Fruit fly (Drosophila melanogaster) whole organism, embryonic: ENCODE results near the gene CG14043.

ENCODE experiments used
- CG10147 ChIP-seq: fragments of 200-800 bp; sonication (Bioruptor generic); optimal IDR thresholded peaks from 2 replicates; lab custom pipeline; 2019; ENCODE audit warnings: missing biosample characterization, mild to moderate bottlenecking, missing genetic modification characterization, moderate library complexity
- CG10267 ChIP-seq: fragments of 200-800 bp; sonication (Bioruptor generic); optimal IDR thresholded peaks from 2 replicates; lab custom pipeline; 2018; ENCODE audit warnings: missing biosample characterization, mild to moderate bottlenecking, missing genetic modification characterization, moderate library complexity
- CG11247 ChIP-seq: fragments of 200-800 bp; sonication (Bioruptor generic); IDR thresholded peaks from 2 replicates; pipeline ENCODE4 v1.3.6; 2022; ENCODE audit warnings: missing biosample characterization, missing genetic modification characterization
- CG11560 ChIP-seq: fragments of 200-800 bp; sonication (Bioruptor generic); IDR thresholded peaks from 3 replicates; pipeline ENCODE4 v1.3.6; 2022; ENCODE audit warnings: missing biosample characterization, missing genetic modification characterization
- CG1647 ChIP-seq: fragments of 200-800 bp; sonication (Bioruptor generic); optimal IDR thresholded peaks from 3 replicates; lab custom pipeline; 2016; ENCODE audit warnings: missing biosample characterization, missing genetic modification characterization
- CG17361 ChIP-seq: fragments of 200-800 bp; sonication (Bioruptor generic); IDR thresholded peaks from 3 replicates; pipeline ENCODE4 v1.3.6; 2022; ENCODE audit warnings: missing biosample characterization, missing genetic modification characterization
- CG17802 ChIP-seq: fragments of 200-800 bp; sonication (Bioruptor generic); optimal IDR thresholded peaks from 2 replicates; lab custom pipeline; 2018; ENCODE audit warnings: missing biosample characterization, mild to moderate bottlenecking, missing genetic modification characterization, moderate library complexity
- CG17829 ChIP-seq: fragments of 200-800 bp; optimal IDR thresholded peaks from 2 replicates; lab custom pipeline; 2019; ENCODE audit warnings: missing biosample characterization, mild to moderate bottlenecking, missing genetic modification characterization, moderate library complexity
- CG1832 ChIP-seq: fragments of 200-800 bp; sonication (Bioruptor generic); optimal IDR thresholded peaks from 2 replicates; lab custom pipeline; 2017; ENCODE audit warnings: missing biosample characterization, mild to moderate bottlenecking, missing genetic modification characterization, inconsistent platforms
- CG2116 ChIP-seq: fragments of 200-800 bp; sonication (Bioruptor generic); optimal IDR thresholded peaks from 3 replicates; lab custom pipeline; 2018; ENCODE audit warnings: missing biosample characterization, mild to moderate bottlenecking, missing genetic modification characterization
- CG2120 ChIP-seq: fragments of 200-800 bp; sonication (Bioruptor generic); optimal IDR thresholded peaks from 3 replicates; lab custom pipeline; 2016; ENCODE audit warnings: missing biosample characterization, missing genetic modification characterization
- CG2712 ChIP-seq: fragments of 200-800 bp; optimal IDR thresholded peaks from 3 replicates; lab custom pipeline; 2019; ENCODE audit warnings: missing biosample characterization, mild to moderate bottlenecking, missing genetic modification characterization, moderate library complexity
- CG3163 ChIP-seq: fragments of 200-800 bp; sonication (Bioruptor generic); optimal IDR thresholded peaks from 3 replicates; lab custom pipeline; 2016; ENCODE audit warnings: missing biosample characterization, missing genetic modification characterization
- CG3281 ChIP-seq: fragments of 200-800 bp; sonication (Bioruptor generic); optimal IDR thresholded peaks from 3 replicates; lab custom pipeline; 2017; ENCODE audit warnings: missing biosample characterization, mild to moderate bottlenecking, missing genetic modification characterization
- CG5953 ChIP-seq: fragments of 200-800 bp; sonication (Bioruptor generic); IDR thresholded peaks from 2 replicates; pipeline ENCODE4 v1.3.6; 2022; ENCODE audit warnings: missing biosample characterization, missing genetic modification characterization
- CG6813 ChIP-seq: fragments of 200-800 bp; sonication (Bioruptor generic); optimal IDR thresholded peaks from 2 replicates; lab custom pipeline; 2017; ENCODE audit warnings: missing biosample characterization, missing genetic modification characterization, mild to moderate bottlenecking, moderate library complexity, missing genetic modification reagents
- CG8290 ChIP-seq, 3 experiments: fragments of 200-800 bp; sonication (Bioruptor generic); optimal IDR thresholded peaks; 2 replicates each; lab custom pipeline; 2016 to 2019; ENCODE audit warnings: missing biosample characterization in 3 of 3, missing genetic modification characterization in 3 of 3, mild to moderate bottlenecking in 2 of 3, moderate library complexity in 1 of 3
- CG9727 ChIP-seq: fragments of 200-800 bp; sonication (Bioruptor generic); optimal IDR thresholded peaks from 3 replicates; lab custom pipeline; 2017; ENCODE audit warnings: missing biosample characterization, mild to moderate bottlenecking, missing genetic modification characterization
- CG9876 ChIP-seq: fragments of 200-800 bp; sonication (Bioruptor generic); optimal IDR thresholded peaks from 2 replicates; lab custom pipeline; 2016; ENCODE audit warnings: missing biosample characterization, missing genetic modification characterization
- CoRest ChIP-seq: fragments of 200-800 bp; sonication (Bioruptor generic); optimal IDR thresholded peaks from 3 replicates; lab custom pipeline; 2018; ENCODE audit warnings: missing biosample characterization, mild to moderate bottlenecking, missing genetic modification characterization, moderate library complexity
- D19B ChIP-seq: fragments of 200-800 bp; sonication (Bioruptor generic); optimal IDR thresholded peaks from 2 replicates; lab custom pipeline; 2017; ENCODE audit warnings: missing biosample characterization, mild to moderate bottlenecking, missing genetic modification characterization
- Dbx ChIP-seq: fragments of 200-800 bp; sonication (Bioruptor generic); IDR thresholded peaks from 3 replicates; pipeline ENCODE4 v1.3.6; 2022; ENCODE audit warnings: missing biosample characterization, missing genetic modification characterization
- Dek ChIP-seq: fragments of 200-800 bp; sonication (Bioruptor generic); optimal IDR thresholded peaks from 3 replicates; lab custom pipeline; 2019; ENCODE audit warnings: missing biosample characterization, mild to moderate bottlenecking, missing genetic modification characterization, moderate library complexity
- HLH3B ChIP-seq: fragments of 200-800 bp; sonication (Bioruptor generic); IDR thresholded peaks from 2 replicates; pipeline ENCODE4 v1.3.6; 2022; ENCODE audit warnings: missing biosample characterization, missing genetic modification characterization
- HmgD ChIP-seq: fragments of 200-800 bp; sonication (Bioruptor generic); optimal IDR thresholded peaks from 3 replicates; lab custom pipeline; 2016; ENCODE audit warnings: missing biosample characterization, missing genetic modification characterization
- Lim3 ChIP-seq: fragments of 200-800 bp; sonication (Bioruptor generic); IDR thresholded peaks from 2 replicates; pipeline ENCODE4 v1.3.6; 2022; ENCODE audit warnings: missing biosample characterization, missing genetic modification characterization
- Myb ChIP-seq: fragments of 200-800 bp; sonication (Bioruptor generic); optimal IDR thresholded peaks from 2 replicates; lab custom pipeline; 2016; ENCODE audit warnings: missing biosample characterization, missing genetic modification characterization
- Nf-YC ChIP-seq: fragments of 200-800 bp; optimal IDR thresholded peaks from 3 replicates; lab custom pipeline; 2019; ENCODE audit warnings: missing biosample characterization, mild to moderate bottlenecking, missing genetic modification characterization, moderate library complexity
- Ptx1 ChIP-seq: fragments of 200-800 bp; sonication (Bioruptor generic); IDR thresholded peaks from 2 replicates; pipeline ENCODE4 v1.3.6; 2022; ENCODE audit warnings: missing biosample characterization, missing genetic modification characterization
- Scr ChIP-seq: fragments of 200-800 bp; sonication (Bioruptor generic); IDR thresholded peaks from 2 replicates; pipeline ENCODE4 v1.3.6; 2022; ENCODE audit warnings: missing biosample characterization, missing genetic modification characterization; ENCODE audit not compliant: partially characterized antibody
- Sin3A ChIP-seq: fragments of >200 bp; optimal IDR thresholded peaks from 2 replicates; lab custom pipeline; 2018
- Spps ChIP-seq: fragments of 200-800 bp; sonication (Bioruptor generic); optimal IDR thresholded peaks from 2 replicates; lab custom pipeline; 2018; ENCODE audit warnings: missing biosample characterization, mild to moderate bottlenecking, missing genetic modification characterization
- crp ChIP-seq, 2 experiments: fragments of 200-800 bp; sonication (Bioruptor generic); optimal IDR thresholded peaks; 2 replicates in 1 of 2; 3 replicates in 1 of 2; lab custom pipeline; 2017; ENCODE audit warnings: missing biosample characterization in 2 of 2, missing genetic modification characterization in 2 of 2, mild to moderate bottlenecking in 1 of 2, moderate library complexity in 1 of 2
- gcm2 ChIP-seq: fragments of 200-800 bp; sonication (Bioruptor generic); optimal IDR thresholded peaks from 2 replicates; lab custom pipeline; 2016; ENCODE audit warnings: missing biosample characterization, missing genetic modification characterization
- gfzf ChIP-seq: fragments of 200-800 bp; sonication (Bioruptor generic); optimal IDR thresholded peaks from 2 replicates; lab custom pipeline; 2016; ENCODE audit warnings: missing biosample characterization, mild to moderate bottlenecking, missing genetic modification characterization, moderate library complexity
- grau ChIP-seq: fragments of 200-800 bp; optimal IDR thresholded peaks from 3 replicates; lab custom pipeline; 2019; ENCODE audit warnings: missing biosample characterization, mild to moderate bottlenecking, missing genetic modification characterization, moderate library complexity
- gro ChIP-seq: fragments of 200-800 bp; sonication (Bioruptor generic); optimal IDR thresholded peaks from 2 replicates; lab custom pipeline; 2016; ENCODE audit warnings: missing biosample characterization, missing genetic modification characterization
- her ChIP-seq: fragments of 200-800 bp; sonication (Bioruptor generic); optimal IDR thresholded peaks from 2 replicates; lab custom pipeline; 2016; ENCODE audit warnings: missing biosample characterization, missing genetic modification characterization
- insv ChIP-seq, 2 experiments: fragments of 200-800 bp; sonication (Bioruptor generic); optimal IDR thresholded peaks; 3 replicates each; lab custom pipeline; 2016 to 2018; ENCODE audit warnings: missing biosample characterization in 2 of 2, missing genetic modification characterization in 2 of 2
- jumu ChIP-seq: fragments of 200-800 bp; sonication (Bioruptor generic); optimal IDR thresholded peaks from 3 replicates; lab custom pipeline; 2016; ENCODE audit warnings: missing biosample characterization, missing genetic modification characterization
- lov ChIP-seq, 2 experiments: fragments of 200-800 bp in 1 of 2; fragments of >200 bp in 1 of 2; sonication (Bioruptor generic) in 1 of 2; IDR thresholded peaks in 1 of 2; optimal IDR thresholded peaks in 1 of 2; 2 replicates in 1 of 2; 3 replicates in 1 of 2; pipeline versions ENCODE4 v1.3.6 to Lab custom; 2017 to 2022; ENCODE audit warnings: missing biosample characterization in 1 of 2, missing genetic modification characterization in 1 of 2
- mam ChIP-seq: fragments of 200-800 bp; sonication (Bioruptor generic); optimal IDR thresholded peaks from 3 replicates; lab custom pipeline; 2016; ENCODE audit warnings: missing biosample characterization, missing genetic modification characterization
- nau ChIP-seq: fragments of 200-800 bp; sonication (Bioruptor generic); optimal IDR thresholded peaks from 3 replicates; lab custom pipeline; 2017; ENCODE audit warnings: missing biosample characterization, mild to moderate bottlenecking, missing genetic modification characterization, missing genetic modification reagents
- pho ChIP-seq: fragments of 200-800 bp; sonication (Bioruptor generic); optimal IDR thresholded peaks from 2 replicates; lab custom pipeline; 2016; ENCODE audit warnings: missing biosample characterization, missing genetic modification characterization
- row ChIP-seq: fragments of 200-800 bp; sonication (Bioruptor generic); IDR thresholded peaks from 3 replicates; pipeline ENCODE4 v1.3.6; 2022; ENCODE audit warnings: missing biosample characterization, missing genetic modification characterization
- slbo ChIP-seq: fragments of 200-800 bp; sonication (Bioruptor generic); IDR thresholded peaks from 2 replicates; pipeline ENCODE4 v1.3.6; 2022; ENCODE audit warnings: missing biosample characterization, missing genetic modification characterization
- slou ChIP-seq: fragments of 200-800 bp; sonication (Bioruptor generic); optimal IDR thresholded peaks from 3 replicates; lab custom pipeline; 2016; ENCODE audit warnings: missing biosample characterization, missing genetic modification characterization
- tin ChIP-seq: fragments of 200-800 bp; sonication (Bioruptor generic); optimal IDR thresholded peaks from 3 replicates; lab custom pipeline; 2016; ENCODE audit warnings: missing biosample characterization, missing genetic modification characterization
- twi ChIP-seq: fragments of 200-800 bp; optimal IDR thresholded peaks from 2 replicates; lab custom pipeline; 2019; ENCODE audit warnings: missing biosample characterization, mild to moderate bottlenecking, missing genetic modification characterization, moderate library complexity
- wdn ChIP-seq: fragments of 200-800 bp; sonication (Bioruptor generic); IDR thresholded peaks from 2 replicates; pipeline ENCODE4 v1.3.6; 2022; ENCODE audit warnings: missing biosample characterization, missing genetic modification characterization

Gene CG14043

dm6 chr2L:4971329-4971798, at the start of gene CG14043 (continued):
- TF ChIP-seq wdn, result no peak
- peak; percentile 78 for TF ChIP-seq CG3281 (GFP tag; lab: Kevin White, UChicago)
- TF ChIP-seq pho (GFP tag; lab: Kevin White, UChicago), result peak; percentile 39
- 0 out of 2 replicates have a peak, but pooled peaks have one; percentile 28 for TF ChIP-seq Scr (GFP tag; lab: Robert Waterston, UW)
- TF ChIP-seq nau (GFP tag; lab: Kevin White, UChicago), result no peak
- TF ChIP-seq CG2116 (GFP tag; lab: Kevin White, UChicago), result peak; percentile 55
- TF ChIP-seq twi (tag; lab: Kevin White, UChicago), result peak; percentile 21
- TF ChIP-seq Ptx1, result no peak
- TF ChIP-seq CG9876 (GFP tag; lab: Kevin White, UChicago), result no peak
- TF ChIP-seq CG17802 (tag; lab: Kevin White, UChicago), result no peak
- no peak for TF ChIP-seq CG3163
- peak; percentile 59 for TF ChIP-seq slbo
- TF ChIP-seq CG10267 (tag; lab: Kevin White, UChicago), result peak; percentile 68
- TF ChIP-seq Dek (tag; lab: Kevin White, UChicago), result peak; percentile 53
- TF ChIP-seq D19B, result no peak
- TF ChIP-seq CG9727 (GFP tag; lab: Kevin White, UChicago), result peak; percentile 14
- no peak for TF ChIP-seq CG6813 (GFP tag; lab: Kevin White, UChicago)
- peak; percentile 58 for TF ChIP-seq CG2120
- TF ChIP-seq Myb, result peak; percentile 56
- TF ChIP-seq CG1832 (GFP tag; lab: Kevin White, UChicago), result no peak
- no peak for TF ChIP-seq Lim3
- TF ChIP-seq insv (GFP tag; optimal IDR thresholded peaks at IDR 0.05; lab: Kevin White, UChicago), result peak in 1 of 2 experiments; percentile 19
- TF ChIP-seq CG8290 (GFP tag; optimal IDR thresholded peaks at IDR 0.05; lab: Kevin White, UChicago), result peak; percentile 1
- no peak for TF ChIP-seq CG8290 (tag; optimal IDR thresholded peaks at IDR 0.05; lab: Kevin White, UChicago)
- TF ChIP-seq CG17361 (GFP tag; lab: Robert Waterston, UW), result peak; percentile 8; the same call in 1 of the 3 replicates
- TF ChIP-seq Spps (tag; lab: Kevin White, UChicago), result peak; percentile 9
- peak; percentile 31 for TF ChIP-seq grau (tag; lab: Kevin White, UChicago)
- peak; percentile 36 for TF ChIP-seq mam (GFP tag; lab: Kevin White, UChicago)
- TF ChIP-seq Sin3A (lab: Kevin White, UChicago), result peak; percentile 85
- no peak for TF ChIP-seq CG5953
- TF ChIP-seq CG2712 (tag; lab: Kevin White, UChicago), result peak; percentile 69
- TF ChIP-seq CG11560 (tag; lab: Robert Waterston, UW), result peak; percentile 32; the same call in 1 of the 3 replicates
- TF ChIP-seq Dbx (GFP tag; lab: Robert Waterston, UW), result no peak
- TF ChIP-seq row, result peak; percentile 55
- peak; percentile 4 for TF ChIP-seq gro (GFP tag; lab: Kevin White, UChicago)
- peak; percentile 98 for TF ChIP-seq gfzf (GFP tag; lab: Kevin White, UChicago)
- TF ChIP-seq HmgD (GFP tag; lab: Kevin White, UChicago), result peak; percentile 61
- TF ChIP-seq CoRest, result peak; percentile 60
- peak; percentile 4 for TF ChIP-seq tin
- TF ChIP-seq lov (optimal IDR thresholded peaks at IDR 0.05; lab: Kevin White, UChicago), result no peak
- TF ChIP-seq lov (GFP tag; IDR thresholded peaks at IDR 0.05; lab: Robert Waterston, UW), result no peak
- TF ChIP-seq her (GFP tag; lab: Kevin White, UChicago), result no peak
- TF ChIP-seq jumu (GFP tag; lab: Kevin White, UChicago), result peak; percentile 40
- TF ChIP-seq slou (GFP tag; lab: Kevin White, UChicago), result peak; percentile 61
- TF ChIP-seq HLH3B (GFP tag; lab: Robert Waterston, UW), result no peak
- TF ChIP-seq CG10147 (GFP tag; lab: Kevin White, UChicago), result no peak
- TF ChIP-seq gcm2 (GFP tag; lab: Kevin White, UChicago), result no peak
- no peak for TF ChIP-seq CG11247 (GFP tag; lab: Robert Waterston, UW)
- peak in 1 of 2 experiments; percentile 43 for TF ChIP-seq crp (GFP tag; optimal IDR thresholded peaks at IDR 0.05; lab: Kevin White, UChicago)
- TF ChIP-seq CG17829, result peak; percentile 51
- peak; percentile 49 for TF ChIP-seq Nf-YC (tag; lab: Kevin White, UChicago)
- TF ChIP-seq CG1647, result peak; percentile 29
